Worm (Caenorhabditis elegans): ENCODE results near the gene ugt-55.

ce11 chrV:12252272-12252671, 4.2 kb upstream of the ugt-55 start, which contains the start of gene lrx-1:
- TF ChIP-seq him-1 (tag; optimal IDR thresholded peaks at IDR 0.05) = no peak
- TF ChIP-seq W03F9.2 (tag; optimal IDR thresholded peaks at IDR 0.05) = no peak
